Fruit fly (Drosophila melanogaster) whole organism, prepupa: ENCODE data around the gene Ucp4C.

Experiments
- Blimp-1 ChIP-seq: fragments of 200-800 bp; sonication (Bioruptor generic); optimal IDR thresholded peaks from 3 replicates; lab custom pipeline; 2017; ENCODE audit warnings: missing biosample characterization, missing genetic modification characterization, mild to moderate bottlenecking, moderate library complexity, missing genetic modification reagents
- CG10669 ChIP-seq: fragments of 200-800 bp; sonication (Bioruptor generic); optimal IDR thresholded peaks from 3 replicates; lab custom pipeline; 2018; ENCODE audit warnings: missing biosample characterization, mild to moderate bottlenecking, missing genetic modification characterization, moderate library complexity
- CG11762 ChIP-seq: fragments of 200-800 bp; sonication (Bioruptor generic); optimal IDR thresholded peaks from 3 replicates; lab custom pipeline; 2016; ENCODE audit warnings: missing biosample characterization, missing genetic modification characterization; ENCODE audit not compliant: insufficient read depth
- CG11902 ChIP-seq: fragments of 200-800 bp; sonication (Bioruptor generic); optimal IDR thresholded peaks from 3 replicates; lab custom pipeline; 2016; ENCODE audit warnings: missing biosample characterization, missing genetic modification characterization
- CG1621 ChIP-seq: fragments of 200-800 bp; sonication (Bioruptor generic); optimal IDR thresholded peaks from 3 replicates; lab custom pipeline; 2018; ENCODE audit warnings: missing biosample characterization, mild to moderate bottlenecking, missing genetic modification characterization
- CG16779 ChIP-seq: fragments of 200-800 bp; sonication (Bioruptor generic); optimal IDR thresholded peaks from 3 replicates; lab custom pipeline; 2017; ENCODE audit warnings: missing biosample characterization, mild to moderate bottlenecking, missing genetic modification characterization
- CG34406 ChIP-seq: fragments of 200-800 bp; sonication (Bioruptor generic); optimal IDR thresholded peaks from 3 replicates; lab custom pipeline; 2016; ENCODE audit warnings: missing biosample characterization, missing genetic modification characterization
- CG3919 ChIP-seq: fragments of 200-800 bp; sonication (Bioruptor generic); optimal IDR thresholded peaks from 3 replicates; lab custom pipeline; 2016; ENCODE audit warnings: missing biosample characterization, missing genetic modification characterization
- CG4318 ChIP-seq: fragments of 200-800 bp; sonication (Bioruptor generic); optimal IDR thresholded peaks from 3 replicates; lab custom pipeline; 2017; ENCODE audit warnings: missing biosample characterization, mild to moderate bottlenecking, missing genetic modification characterization
- CG6163 ChIP-seq: fragments of 200-800 bp; sonication (Bioruptor generic); IDR thresholded peaks from 3 replicates; pipeline ENCODE4 v1.3.6; 2022; ENCODE audit warnings: missing biosample characterization, missing genetic modification characterization
- CG6792 ChIP-seq: fragments of 200-800 bp; sonication (Bioruptor generic); optimal IDR thresholded peaks from 3 replicates; lab custom pipeline; 2016; ENCODE audit warnings: missing biosample characterization, missing genetic modification characterization
- CG6808 ChIP-seq: fragments of 200-800 bp; sonication (Bioruptor generic); optimal IDR thresholded peaks from 3 replicates; lab custom pipeline; 2017; ENCODE audit warnings: missing biosample characterization, missing genetic modification characterization, mild to moderate bottlenecking, moderate library complexity, missing genetic modification reagents
- CG6854 ChIP-seq: fragments of 200-800 bp; sonication (Bioruptor generic); optimal IDR thresholded peaks from 2 replicates; lab custom pipeline; 2017; ENCODE audit warnings: missing biosample characterization, mild to moderate bottlenecking, missing genetic modification characterization
- CG7368 ChIP-seq: fragments of 200-800 bp; sonication (Bioruptor generic); optimal IDR thresholded peaks from 3 replicates; lab custom pipeline; 2016; ENCODE audit warnings: missing biosample characterization, missing genetic modification characterization
- CG8119 ChIP-seq: fragments of 200-800 bp; sonication (Bioruptor generic); IDR thresholded peaks from 3 replicates; pipeline ENCODE4 v1.3.6; 2022; ENCODE audit warnings: missing biosample characterization, missing genetic modification characterization
- CG8319 ChIP-seq: fragments of 200-800 bp; sonication (Bioruptor generic); optimal IDR thresholded peaks from 3 replicates; lab custom pipeline; 2016; ENCODE audit warnings: missing biosample characterization, missing genetic modification characterization
- CG8632 ChIP-seq: fragments of 200-800 bp; sonication (Bioruptor generic); optimal IDR thresholded peaks from 3 replicates; lab custom pipeline; 2016; ENCODE audit warnings: missing biosample characterization, missing genetic modification characterization
- CG9139 ChIP-seq: fragments of 200-800 bp; sonication (Bioruptor generic); optimal IDR thresholded peaks from 3 replicates; lab custom pipeline; 2017; ENCODE audit warnings: missing biosample characterization, mild to moderate bottlenecking, missing genetic modification characterization
- Eip93F ChIP-seq: fragments of 200-800 bp; sonication (Bioruptor generic); optimal IDR thresholded peaks from 2 replicates; lab custom pipeline; 2016; ENCODE audit warnings: missing biosample characterization, mild to moderate bottlenecking, missing genetic modification characterization
- Ets21C ChIP-seq: fragments of 200-800 bp; sonication (Bioruptor generic); optimal IDR thresholded peaks from 3 replicates; lab custom pipeline; 2016; ENCODE audit warnings: missing biosample characterization, missing genetic modification characterization
- Hr38 ChIP-seq: sonication (Bioruptor generic); optimal IDR thresholded peaks from 2 replicates; lab custom pipeline; 2016; ENCODE audit warnings: missing biosample characterization, missing genetic modification characterization
- Hr4 ChIP-seq: fragments of 200-800 bp; sonication (Bioruptor generic); optimal IDR thresholded peaks from 3 replicates; lab custom pipeline; 2016; ENCODE audit warnings: missing biosample characterization, missing genetic modification characterization
- Lpt ChIP-seq: fragments of 200-800 bp; sonication (Bioruptor generic); optimal IDR thresholded peaks from 3 replicates; lab custom pipeline; 2016; ENCODE audit warnings: missing biosample characterization, missing genetic modification characterization
- Met ChIP-seq: fragments of 200-800 bp; sonication (Bioruptor generic); optimal IDR thresholded peaks from 3 replicates; lab custom pipeline; 2016; ENCODE audit warnings: missing biosample characterization, missing genetic modification characterization
- OdsH ChIP-seq: fragments of 200-800 bp; sonication (Bioruptor generic); optimal IDR thresholded peaks from 3 replicates; lab custom pipeline; 2016; ENCODE audit warnings: missing biosample characterization, missing genetic modification characterization
- Sox14 ChIP-seq: fragments of 200-800 bp; sonication (Bioruptor generic); optimal IDR thresholded peaks from 3 replicates; lab custom pipeline; 2016; ENCODE audit warnings: missing biosample characterization, missing genetic modification characterization
- Sox15 ChIP-seq: fragments of 200-800 bp; sonication (Bioruptor generic); optimal IDR thresholded peaks from 3 replicates; lab custom pipeline; 2016; ENCODE audit warnings: missing biosample characterization, missing genetic modification characterization
- achi ChIP-seq: fragments of 200-800 bp; sonication (Bioruptor generic); optimal IDR thresholded peaks from 3 replicates; lab custom pipeline; 2016; ENCODE audit warnings: missing biosample characterization, missing genetic modification characterization
- acj6 ChIP-seq: fragments of 200-800 bp; sonication (Bioruptor generic); optimal IDR thresholded peaks from 3 replicates; lab custom pipeline; 2016; ENCODE audit warnings: missing biosample characterization, missing genetic modification characterization
- cyc ChIP-seq: fragments of 200-800 bp; sonication (Bioruptor generic); optimal IDR thresholded peaks from 3 replicates; lab custom pipeline; 2016; ENCODE audit warnings: missing biosample characterization, missing genetic modification characterization
- dac ChIP-seq: fragments of 200-800 bp; sonication (Bioruptor generic); optimal IDR thresholded peaks from 2 replicates; lab custom pipeline; 2017; ENCODE audit warnings: missing biosample characterization, mild to moderate bottlenecking, missing genetic modification characterization
- eg ChIP-seq: fragments of 200-800 bp; sonication (Bioruptor generic); IDR thresholded peaks from 3 replicates; pipeline ENCODE4 v1.3.6; 2022; ENCODE audit warnings: missing biosample characterization, missing genetic modification characterization
- esn ChIP-seq: fragments of 200-800 bp; sonication (Bioruptor generic); optimal IDR thresholded peaks from 2 replicates; lab custom pipeline; 2016; ENCODE audit warnings: missing biosample characterization, mild to moderate bottlenecking, missing genetic modification characterization, moderate library complexity
- fkh ChIP-seq: fragments of 200-800 bp; sonication (Bioruptor generic); optimal IDR thresholded peaks from 3 replicates; lab custom pipeline; 2017; ENCODE audit warnings: missing biosample characterization, mild to moderate bottlenecking, missing genetic modification characterization, moderate library complexity
- pdm3 ChIP-seq: fragments of 200-800 bp; sonication (Bioruptor generic); optimal IDR thresholded peaks from 3 replicates; lab custom pipeline; 2016; ENCODE audit warnings: missing biosample characterization, missing genetic modification characterization
- salr ChIP-seq, 2 experiments: fragments of 200-800 bp; sonication (Bioruptor generic); optimal IDR thresholded peaks; 3 replicates each; lab custom pipeline; 2016 to 2018; ENCODE audit warnings: missing biosample characterization in 2 of 2, missing genetic modification characterization in 2 of 2, mild to moderate bottlenecking in 1 of 2
- ss ChIP-seq, 2 experiments: fragments of 200-800 bp; sonication (Bioruptor generic); optimal IDR thresholded peaks; 2 replicates in 1 of 2; 3 replicates in 1 of 2; lab custom pipeline; 2017 to 2018; ENCODE audit warnings: mild to moderate bottlenecking in 2 of 2, missing biosample characterization in 2 of 2, missing genetic modification characterization in 2 of 2, moderate library complexity in 1 of 2
- svp ChIP-seq: fragments of 200-800 bp; sonication (Bioruptor generic); peaks from one replicate; lab custom pipeline; 2016; ENCODE audit warnings: missing biosample characterization, missing genetic modification characterization
- topi ChIP-seq: fragments of 200-800 bp; sonication (Bioruptor generic); optimal IDR thresholded peaks from 3 replicates; lab custom pipeline; 2016; ENCODE audit warnings: missing biosample characterization, missing genetic modification characterization
- vri ChIP-seq: fragments of 200-800 bp; sonication (Bioruptor generic); optimal IDR thresholded peaks from 3 replicates; lab custom pipeline; 2016; ENCODE audit warnings: missing biosample characterization, mild to moderate bottlenecking, missing genetic modification characterization

Gene Ucp4C

DNA sequence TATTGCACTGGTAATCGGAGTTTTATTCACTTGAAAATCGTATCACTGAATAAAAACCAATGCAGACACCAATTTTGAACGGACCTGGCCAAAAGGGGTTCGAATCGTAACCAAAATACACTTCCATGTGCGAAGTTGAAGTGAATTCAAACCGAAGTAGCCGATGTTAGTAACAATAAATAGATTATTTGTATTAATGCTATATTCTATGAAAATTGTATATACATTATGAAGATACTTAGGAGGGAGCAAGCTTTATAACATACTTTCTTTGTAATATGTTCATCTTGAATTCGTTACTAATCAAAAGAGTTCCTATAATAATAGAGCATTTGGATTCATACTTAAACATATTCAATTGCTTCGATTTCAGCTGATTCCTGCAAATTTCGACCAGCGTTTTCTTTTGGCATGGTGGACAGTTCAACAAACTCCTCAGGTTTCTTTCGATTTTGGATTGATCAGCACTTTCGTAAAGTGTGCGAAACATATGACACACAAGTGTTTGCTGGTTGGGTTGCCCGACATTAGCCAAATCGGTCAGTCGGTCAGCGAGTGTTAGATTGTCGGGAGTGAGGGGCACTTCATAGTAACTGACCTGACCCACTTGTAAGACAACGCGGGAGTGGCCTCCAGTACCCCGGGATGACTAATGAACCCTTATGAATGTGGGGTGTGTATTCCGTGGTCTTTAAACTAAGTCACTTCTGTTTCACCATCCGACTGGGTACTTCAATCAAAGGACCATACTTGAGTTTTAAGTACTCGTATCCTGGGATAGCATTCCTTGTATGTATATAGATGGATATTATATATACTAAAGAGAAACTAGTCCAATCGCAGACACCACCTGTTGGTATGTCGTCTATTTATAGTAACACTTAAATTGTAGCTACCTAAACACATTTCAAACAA is at the start of gene Ucp4C, which contains the start of gene CG13992:
Gene Ucp4C, plus strand, starts transcription at position 865 of the 915 bp plus-strand sequence.
Gene CG13992, minus strand, starts transcription at position 51 of the 915 bp plus-strand sequence.
- TF ChIP-seq CG8119 (GFP tag; lab: Robert Waterston, UW): no peak
- TF ChIP-seq pdm3 (GFP tag; lab: Kevin White, UChicago): no peak
- TF ChIP-seq Sox15 (GFP tag; lab: Kevin White, UChicago): no peak
- TF ChIP-seq cyc: no peak
- no peak for TF ChIP-seq Hr38
- TF ChIP-seq CG4318: no peak
- no peak for TF ChIP-seq Blimp-1 (GFP tag; lab: Kevin White, UChicago)
- TF ChIP-seq achi: no peak
- TF ChIP-seq Hr4: no peak
- TF ChIP-seq CG7368 (GFP tag; lab: Kevin White, UChicago): no peak
- no peak for TF ChIP-seq CG6854 (GFP tag; lab: Kevin White, UChicago)
- no peak for TF ChIP-seq fkh (GFP tag; lab: Kevin White, UChicago)
- no peak for TF ChIP-seq Eip93F (GFP tag; lab: Kevin White, UChicago)
- no peak for TF ChIP-seq esn (GFP tag; lab: Kevin White, UChicago)
- no peak for TF ChIP-seq acj6 (GFP tag; lab: Kevin White, UChicago)
- TF ChIP-seq CG16779: no peak
- TF ChIP-seq CG9139 (GFP tag; lab: Kevin White, UChicago): no peak
- no peak for TF ChIP-seq CG11902 (GFP tag; lab: Kevin White, UChicago)
- no peak for TF ChIP-seq OdsH

DNA sequence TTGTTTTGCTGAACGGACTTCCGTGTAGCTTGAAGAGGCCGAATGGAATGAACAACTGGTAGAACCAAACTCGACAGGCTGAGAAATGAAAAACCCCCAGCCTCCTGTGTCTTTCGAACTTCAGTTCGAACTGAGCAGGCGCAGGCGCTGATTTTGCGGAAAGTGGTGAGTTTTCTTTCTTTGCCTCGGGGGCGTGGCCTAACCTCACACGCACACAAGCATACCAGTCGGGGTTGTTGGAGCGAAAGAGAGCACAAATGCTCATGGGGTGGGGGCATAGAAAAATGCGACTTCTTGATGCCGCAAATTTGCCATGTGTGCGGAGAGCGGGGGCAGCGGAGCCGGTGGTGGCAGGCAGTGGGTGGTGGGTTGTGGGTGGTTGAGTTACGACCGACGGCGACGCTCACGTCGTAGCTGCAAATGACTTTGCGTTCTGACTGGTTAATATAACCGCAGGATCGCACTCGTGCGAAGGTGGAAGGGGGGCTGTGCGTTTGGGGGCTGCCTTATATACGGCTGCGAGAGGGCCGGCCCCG is 44.7 kb upstream of the Ucp4C start, which contains the start of gene CG9016:
Gene CG9016, minus strand, starts transcription at position 51 of the 536 bp plus-strand sequence.
- no peak for TF ChIP-seq Ets21C (GFP tag; lab: Kevin White, UChicago)
- TF ChIP-seq svp (GFP tag; lab: Kevin White, UChicago): peak; percentile 6
- TF ChIP-seq topi (GFP tag; lab: Kevin White, UChicago): no peak
- TF ChIP-seq CG6163 (GFP tag; lab: Robert Waterston, UW): no peak
- peak; percentile 52 for TF ChIP-seq CG7368 (GFP tag; lab: Kevin White, UChicago)
- no peak for TF ChIP-seq CG16779
- no peak for TF ChIP-seq CG9139 (GFP tag; lab: Kevin White, UChicago)
- TF ChIP-seq, all 60 proteins: peak for 2

DNA sequence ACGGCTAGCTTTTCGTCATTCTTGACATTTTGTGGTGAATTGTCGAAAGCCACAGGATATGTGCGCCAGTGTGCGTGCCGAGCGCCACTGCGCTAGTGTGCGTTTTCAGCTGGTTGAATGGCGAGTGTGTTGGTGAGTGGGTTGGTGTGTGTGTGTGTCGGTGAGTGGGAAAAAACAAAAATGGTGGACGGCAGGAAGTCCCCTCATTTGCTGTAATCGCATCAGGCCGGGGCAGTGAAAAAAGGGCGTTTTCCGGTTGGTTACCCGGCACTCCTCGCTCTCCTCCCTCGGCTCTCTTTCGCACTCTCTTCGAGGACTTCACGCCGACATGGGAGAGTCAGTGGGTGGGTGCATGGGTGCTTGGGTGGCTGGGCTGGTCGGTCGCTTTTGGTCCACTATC is 43.2 kb upstream of the Ucp4C start:
- peak; percentile 6 for TF ChIP-seq CG7368 (GFP tag; lab: Kevin White, UChicago)
- TF ChIP-seq CG34406 (GFP tag; lab: Kevin White, UChicago): no peak

DNA sequence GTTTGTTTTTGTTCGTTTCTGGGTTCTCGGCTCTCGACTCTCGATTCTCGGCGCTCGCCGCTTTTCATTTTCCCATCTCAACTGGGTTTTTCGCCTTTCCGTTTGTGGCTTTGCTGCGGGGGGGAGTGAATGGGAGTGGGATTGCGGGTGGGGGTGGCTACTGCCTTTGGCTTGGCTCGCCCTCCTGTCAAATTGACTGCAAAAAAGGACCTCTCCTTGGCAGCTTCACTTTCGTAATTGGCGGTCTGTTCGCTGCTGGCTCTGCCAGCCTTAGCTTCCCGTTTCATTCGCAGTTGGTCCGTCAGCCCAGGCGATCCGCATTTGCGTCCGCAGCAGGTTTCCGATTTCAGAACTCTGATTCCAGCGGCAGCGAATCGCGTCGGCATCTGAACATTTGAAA is 42.7 kb upstream of the Ucp4C start, which contains the start of gene dsf:
Gene dsf, plus strand, starts transcription at position 301 of the 400 bp plus-strand sequence.
- TF ChIP-seq Met (GFP tag; lab: Kevin White, UChicago) (no peak), CG10669 (GFP tag; lab: Kevin White, UChicago) (no peak), CG3919 (GFP tag; lab: Kevin White, UChicago) (no peak), achi (no peak)

DNA sequence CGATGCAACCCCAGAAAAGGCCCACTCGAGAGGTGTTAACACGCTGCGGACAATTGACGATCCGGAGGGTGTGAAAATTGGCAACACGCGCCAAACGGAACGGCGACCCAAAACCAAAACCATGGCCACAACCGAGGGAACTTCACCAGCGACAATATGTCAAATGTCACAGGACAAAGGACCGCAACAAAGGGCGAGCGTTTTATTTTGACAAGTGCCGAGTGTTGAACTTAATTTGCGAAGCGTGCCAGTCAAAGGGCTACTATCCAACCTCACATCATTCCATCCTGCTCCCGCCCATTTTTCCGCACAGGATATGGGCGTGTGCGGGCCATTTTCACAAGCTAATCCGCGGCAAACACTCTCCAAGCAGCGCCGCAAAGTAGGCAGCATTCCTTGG is 41.0 kb upstream of the Ucp4C start:
- TF ChIP-seq dac: no peak
- TF ChIP-seq cyc: no peak
- no peak for TF ChIP-seq CG8632
- TF ChIP-seq CG6808 (GFP tag; lab: Kevin White, UChicago): no peak
- TF ChIP-seq OdsH: no peak
- TF ChIP-seq CG8319: no peak
- no peak for TF ChIP-seq CG4318
- TF ChIP-seq CG1621 (tag; lab: Kevin White, UChicago): no peak
- TF ChIP-seq vri: no peak
- TF ChIP-seq salr (GFP tag; optimal IDR thresholded peaks at IDR 0.05; lab: Kevin White, UChicago): no peak
- no peak for TF ChIP-seq ss (GFP tag; optimal IDR thresholded peaks at IDR 0.05; lab: Kevin White, UChicago)
- TF ChIP-seq pdm3 (GFP tag; lab: Kevin White, UChicago): no peak
- TF ChIP-seq CG11762 (GFP tag; lab: Kevin White, UChicago): no peak
- no peak for TF ChIP-seq fkh (GFP tag; lab: Kevin White, UChicago)
- no peak for TF ChIP-seq achi
- TF ChIP-seq CG16779: no peak
- no peak for TF ChIP-seq Sox14 (GFP tag; lab: Kevin White, UChicago)
- TF ChIP-seq eg: no peak
- no peak for TF ChIP-seq Lpt
- no peak for TF ChIP-seq CG6792 (GFP tag; lab: Kevin White, UChicago)
